Fruit fly (Drosophila melanogaster) whole organism, prepupa: ENCODE measurements around the gene Msp300.

Experiments used
- Blimp-1 ChIP-seq: fragments of 200-800 bp; sonication (Bioruptor generic); optimal IDR thresholded peaks from 3 replicates; lab custom pipeline; 2017; ENCODE audit warnings: missing biosample characterization, missing genetic modification characterization, mild to moderate bottlenecking, moderate library complexity, missing genetic modification reagents
- CG10631 ChIP-seq: fragments of 200-800 bp; sonication (Bioruptor generic); optimal IDR thresholded peaks from 2 replicates; lab custom pipeline; 2016; ENCODE audit warnings: missing biosample characterization, missing genetic modification characterization
- CG15336 ChIP-seq: fragments of 200-800 bp; sonication (Bioruptor generic); IDR thresholded peaks from 2 replicates; pipeline ENCODE4 v1.3.6; 2022; ENCODE audit warnings: missing biosample characterization, missing genetic modification characterization
- CG1621 ChIP-seq: fragments of 200-800 bp; sonication (Bioruptor generic); optimal IDR thresholded peaks from 3 replicates; lab custom pipeline; 2018; ENCODE audit warnings: missing biosample characterization, mild to moderate bottlenecking, missing genetic modification characterization
- CG31627 ChIP-seq: fragments of 200-800 bp; sonication (Bioruptor generic); optimal IDR thresholded peaks from 3 replicates; lab custom pipeline; 2016; ENCODE audit warnings: missing biosample characterization, missing genetic modification characterization
- CG32006 ChIP-seq: fragments of 200-800 bp; sonication (Bioruptor generic); optimal IDR thresholded peaks from 3 replicates; lab custom pipeline; 2017; ENCODE audit warnings: missing biosample characterization, mild to moderate bottlenecking, missing genetic modification characterization
- CG34406 ChIP-seq: fragments of 200-800 bp; sonication (Bioruptor generic); optimal IDR thresholded peaks from 3 replicates; lab custom pipeline; 2016; ENCODE audit warnings: missing biosample characterization, missing genetic modification characterization
- CG3919 ChIP-seq: fragments of 200-800 bp; sonication (Bioruptor generic); optimal IDR thresholded peaks from 3 replicates; lab custom pipeline; 2016; ENCODE audit warnings: missing biosample characterization, missing genetic modification characterization
- CG4318 ChIP-seq: fragments of 200-800 bp; sonication (Bioruptor generic); optimal IDR thresholded peaks from 3 replicates; lab custom pipeline; 2017; ENCODE audit warnings: missing biosample characterization, mild to moderate bottlenecking, missing genetic modification characterization
- CG6276 ChIP-seq: fragments of 200-800 bp; sonication (Bioruptor generic); optimal IDR thresholded peaks from 2 replicates; lab custom pipeline; 2017; ENCODE audit warnings: missing biosample characterization, mild to moderate bottlenecking, missing genetic modification characterization
- CG6854 ChIP-seq: fragments of 200-800 bp; sonication (Bioruptor generic); optimal IDR thresholded peaks from 2 replicates; lab custom pipeline; 2017; ENCODE audit warnings: missing biosample characterization, mild to moderate bottlenecking, missing genetic modification characterization
- CG7368 ChIP-seq: fragments of 200-800 bp; sonication (Bioruptor generic); optimal IDR thresholded peaks from 3 replicates; lab custom pipeline; 2016; ENCODE audit warnings: missing biosample characterization, missing genetic modification characterization
- CG8119 ChIP-seq: fragments of 200-800 bp; sonication (Bioruptor generic); IDR thresholded peaks from 3 replicates; pipeline ENCODE4 v1.3.6; 2022; ENCODE audit warnings: missing biosample characterization, missing genetic modification characterization
- CG8319 ChIP-seq: fragments of 200-800 bp; sonication (Bioruptor generic); optimal IDR thresholded peaks from 3 replicates; lab custom pipeline; 2016; ENCODE audit warnings: missing biosample characterization, missing genetic modification characterization
- CG8632 ChIP-seq: fragments of 200-800 bp; sonication (Bioruptor generic); optimal IDR thresholded peaks from 3 replicates; lab custom pipeline; 2016; ENCODE audit warnings: missing biosample characterization, missing genetic modification characterization
- Eip75B ChIP-seq: fragments of 200-800 bp; sonication (Bioruptor generic); optimal IDR thresholded peaks from 3 replicates; lab custom pipeline; 2016; ENCODE audit warnings: missing biosample characterization, missing genetic modification characterization
- Eip78C ChIP-seq: fragments of 200-800 bp; sonication (Bioruptor generic); peaks from one replicate; lab custom pipeline; 2016; ENCODE audit warnings: missing biosample characterization, missing genetic modification characterization
- Ets21C ChIP-seq: fragments of 200-800 bp; sonication (Bioruptor generic); optimal IDR thresholded peaks from 3 replicates; lab custom pipeline; 2016; ENCODE audit warnings: missing biosample characterization, missing genetic modification characterization
- Gug ChIP-seq: fragments of 200-800 bp; sonication (Bioruptor generic); IDR thresholded peaks from 2 replicates; pipeline ENCODE4 v1.3.6; 2022; ENCODE audit warnings: missing biosample characterization, missing genetic modification characterization
- Lpt ChIP-seq: fragments of 200-800 bp; sonication (Bioruptor generic); optimal IDR thresholded peaks from 3 replicates; lab custom pipeline; 2016; ENCODE audit warnings: missing biosample characterization, missing genetic modification characterization
- Met ChIP-seq: fragments of 200-800 bp; sonication (Bioruptor generic); optimal IDR thresholded peaks from 3 replicates; lab custom pipeline; 2016; ENCODE audit warnings: missing biosample characterization, missing genetic modification characterization
- OdsH ChIP-seq: fragments of 200-800 bp; sonication (Bioruptor generic); optimal IDR thresholded peaks from 3 replicates; lab custom pipeline; 2016; ENCODE audit warnings: missing biosample characterization, missing genetic modification characterization
- Smox ChIP-seq: fragments of 200-800 bp; sonication (Bioruptor generic); optimal IDR thresholded peaks from 3 replicates; lab custom pipeline; 2016; ENCODE audit warnings: missing biosample characterization, missing genetic modification characterization
- Sox102F ChIP-seq: fragments of 200-800 bp; sonication (Bioruptor generic); optimal IDR thresholded peaks from 2 replicates; lab custom pipeline; 2016; ENCODE audit warnings: missing biosample characterization, mild to moderate bottlenecking, missing genetic modification characterization
- Sox14 ChIP-seq: fragments of 200-800 bp; sonication (Bioruptor generic); optimal IDR thresholded peaks from 3 replicates; lab custom pipeline; 2016; ENCODE audit warnings: missing biosample characterization, missing genetic modification characterization
- Sox15 ChIP-seq: fragments of 200-800 bp; sonication (Bioruptor generic); optimal IDR thresholded peaks from 3 replicates; lab custom pipeline; 2016; ENCODE audit warnings: missing biosample characterization, missing genetic modification characterization
- achi ChIP-seq: fragments of 200-800 bp; sonication (Bioruptor generic); optimal IDR thresholded peaks from 3 replicates; lab custom pipeline; 2016; ENCODE audit warnings: missing biosample characterization, missing genetic modification characterization
- acj6 ChIP-seq: fragments of 200-800 bp; sonication (Bioruptor generic); optimal IDR thresholded peaks from 3 replicates; lab custom pipeline; 2016; ENCODE audit warnings: missing biosample characterization, missing genetic modification characterization
- dsx ChIP-seq: fragments of 200-800 bp; optimal IDR thresholded peaks from 3 replicates; lab custom pipeline; 2019; ENCODE audit warnings: missing biosample characterization, mild to moderate bottlenecking, missing genetic modification characterization, moderate library complexity; ENCODE audit not compliant: poor library complexity, severe bottlenecking
- eg ChIP-seq: fragments of 200-800 bp; sonication (Bioruptor generic); IDR thresholded peaks from 3 replicates; pipeline ENCODE4 v1.3.6; 2022; ENCODE audit warnings: missing biosample characterization, missing genetic modification characterization
- esn ChIP-seq: fragments of 200-800 bp; sonication (Bioruptor generic); optimal IDR thresholded peaks from 2 replicates; lab custom pipeline; 2016; ENCODE audit warnings: missing biosample characterization, mild to moderate bottlenecking, missing genetic modification characterization, moderate library complexity
- fd59A ChIP-seq: fragments of 200-800 bp; sonication (Bioruptor generic); optimal IDR thresholded peaks from 2 replicates; lab custom pipeline; 2017; ENCODE audit warnings: missing biosample characterization, mild to moderate bottlenecking, missing genetic modification characterization, missing genetic modification reagents
- fkh ChIP-seq: fragments of 200-800 bp; sonication (Bioruptor generic); optimal IDR thresholded peaks from 3 replicates; lab custom pipeline; 2017; ENCODE audit warnings: missing biosample characterization, mild to moderate bottlenecking, missing genetic modification characterization, moderate library complexity
- lz ChIP-seq: fragments of 200-800 bp; sonication (Bioruptor generic); optimal IDR thresholded peaks from 3 replicates; lab custom pipeline; 2016; ENCODE audit warnings: missing biosample characterization, missing genetic modification characterization
- net ChIP-seq: fragments of 200-800 bp; sonication (Bioruptor generic); optimal IDR thresholded peaks from 3 replicates; lab custom pipeline; 2016; ENCODE audit warnings: missing biosample characterization, missing genetic modification characterization
- pdm3 ChIP-seq: fragments of 200-800 bp; sonication (Bioruptor generic); optimal IDR thresholded peaks from 3 replicates; lab custom pipeline; 2016; ENCODE audit warnings: missing biosample characterization, missing genetic modification characterization
- salr ChIP-seq, 2 experiments: fragments of 200-800 bp; sonication (Bioruptor generic); optimal IDR thresholded peaks; 3 replicates each; lab custom pipeline; 2016 to 2018; ENCODE audit warnings: missing biosample characterization in 2 of 2, missing genetic modification characterization in 2 of 2, mild to moderate bottlenecking in 1 of 2
- spab ChIP-seq: fragments of 200-800 bp; sonication (Bioruptor generic); optimal IDR thresholded peaks from 2 replicates; lab custom pipeline; 2017; ENCODE audit warnings: missing biosample characterization, mild to moderate bottlenecking, missing genetic modification characterization, missing genetic modification reagents
- svp ChIP-seq: fragments of 200-800 bp; sonication (Bioruptor generic); peaks from one replicate; lab custom pipeline; 2016; ENCODE audit warnings: missing biosample characterization, missing genetic modification characterization
- topi ChIP-seq: fragments of 200-800 bp; sonication (Bioruptor generic); optimal IDR thresholded peaks from 3 replicates; lab custom pipeline; 2016; ENCODE audit warnings: missing biosample characterization, missing genetic modification characterization
- vri ChIP-seq: fragments of 200-800 bp; sonication (Bioruptor generic); optimal IDR thresholded peaks from 3 replicates; lab custom pipeline; 2016; ENCODE audit warnings: missing biosample characterization, mild to moderate bottlenecking, missing genetic modification characterization

Gene Msp300

dm6 chr2L:5052367-5052914, 48.2 kb upstream of the Msp300 start, which contains the start of gene senju (continued):
- TF ChIP-seq Blimp-1 (GFP tag; lab: Kevin White, UChicago) (peak; percentile 48), Sox102F (GFP tag; lab: Kevin White, UChicago) (peak; percentile 86), Gug (peak; percentile 61), net (GFP tag; lab: Kevin White, UChicago) (peak; percentile 90), Smox (GFP tag; lab: Kevin White, UChicago) (peak; percentile 84), CG3919 (peak; percentile 93), esn (peak; percentile 92), eg (GFP tag; lab: Robert Waterston, UW) (peak; percentile 91), CG32006 (GFP tag; lab: Kevin White, UChicago) (peak; percentile 86), dsx (GFP tag; lab: Kevin White, UChicago) (peak; percentile 59), CG1621 (peak; percentile 80), spab (GFP tag; lab: Kevin White, UChicago) (peak; percentile 75), CG8319 (GFP tag; lab: Kevin White, UChicago) (peak; percentile 80), CG31627 (GFP tag; lab: Kevin White, UChicago) (peak; percentile 89), lz (GFP tag; lab: Kevin White, UChicago) (peak; percentile 89), achi (peak; percentile 86), CG10631 (peak; percentile 85), fd59A (GFP tag; lab: Kevin White, UChicago) (peak; percentile 57), salr (GFP tag; optimal IDR thresholded peaks at IDR 0.05; lab: Kevin White, UChicago) (peak; percentile 66 to 67), CG15336 (peak; percentile 84), vri (GFP tag; lab: Kevin White, UChicago) (peak; percentile 85)

DNA sequence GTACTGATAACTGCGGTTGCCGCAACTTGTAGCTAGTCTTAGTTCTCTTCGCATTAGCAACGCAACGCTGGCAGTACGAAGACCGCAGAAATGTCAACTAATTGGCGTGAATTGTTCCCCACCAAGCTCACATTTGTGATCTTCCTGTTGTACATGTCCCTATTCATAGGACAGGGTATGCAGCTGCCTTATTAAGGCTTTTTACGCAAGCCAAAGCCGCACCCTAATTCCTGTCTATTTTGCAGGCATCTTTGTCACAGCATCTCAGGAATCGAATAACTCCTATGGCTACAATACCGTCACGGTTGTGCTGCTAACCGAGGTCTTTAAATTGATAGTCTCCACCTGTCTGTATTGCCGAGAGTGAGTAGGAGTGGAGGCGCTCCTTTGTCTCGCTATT, 47.7 kb upstream of the Msp300 start, which contains the start of gene eIF3h:
Gene eIF3h (minus strand): TSS at position 101 of the 400 bp plus-strand sequence.
- TF ChIP-seq CG34406 (GFP tag; lab: Kevin White, UChicago) (no peak), CG6276 (GFP tag; lab: Kevin White, UChicago) (no peak), Eip75B (no peak), CG8119 (GFP tag; lab: Robert Waterston, UW) (no peak), OdsH (GFP tag; lab: Kevin White, UChicago) (no peak), CG7368 (GFP tag; lab: Kevin White, UChicago) (no peak), spab (GFP tag; lab: Kevin White, UChicago) (no peak), CG4318 (GFP tag; lab: Kevin White, UChicago) (no peak), lz (GFP tag; lab: Kevin White, UChicago) (no peak), Lpt (GFP tag; lab: Kevin White, UChicago) (no peak), Sox15 (no peak), acj6 (GFP tag; lab: Kevin White, UChicago) (no peak), Met (GFP tag; lab: Kevin White, UChicago) (no peak), pdm3 (GFP tag; lab: Kevin White, UChicago) (no peak), topi (no peak), CG8632 (no peak), CG6854 (GFP tag; lab: Kevin White, UChicago) (no peak), eg (GFP tag; lab: Robert Waterston, UW) (no peak), esn (no peak)

- TF ChIP-seq achi (peak; percentile 49), esn (peak; percentile 31), Sox14 (GFP tag; lab: Kevin White, UChicago) (peak; percentile 0), Eip78C (GFP tag; lab: Kevin White, UChicago) (peak; percentile 60), fkh (peak; percentile 92), Smox (GFP tag; lab: Kevin White, UChicago) (no peak), CG1621 (peak; percentile 30), svp (peak; percentile 6), Ets21C (GFP tag; lab: Kevin White, UChicago) (no peak)
Measured at dm6 chr2L:5054953-5055352, 45.7 kb upstream of the Msp300 start, which contains the start of the genes CG14036 and His3.3A. Gene CG14036 (minus strand): TSS chr2L:5055016. Gene His3.3A (plus strand): TSS chr2L:5055058.
